Worm (Caenorhabditis elegans) whole organism, L3 larva: Measurements from ENCODE around the gene dpy-4.

Source experiments
- ceh-28 ChIP-seq: fragments of 150-350 bp; optimal IDR thresholded peaks from 2 replicates; lab custom pipeline; 2014; ENCODE audit warnings: missing biosample characterization, missing genetic modification reagents, missing genetic modification characterization
- daf-12 ChIP-seq: fragments of 150-350 bp; optimal IDR thresholded peaks from 2 replicates; lab custom pipeline; 2014; ENCODE audit warnings: missing biosample characterization, missing genetic modification reagents, missing genetic modification characterization
- elt-2 ChIP-seq: sonication (generic microtip); optimal IDR thresholded peaks from 2 replicates; lab custom pipeline; 2016; ENCODE audit warnings: missing genetic modification reagents, mild to moderate bottlenecking, missing genetic modification characterization, missing compliant biosample characterization
- lin-15B ChIP-seq: fragments of 150-350 bp; optimal IDR thresholded peaks from 2 replicates; lab custom pipeline; 2014; ENCODE audit warnings: missing biosample characterization, missing genetic modification characterization
- mdl-1 ChIP-seq: fragments of 150-350 bp; optimal IDR thresholded peaks from 2 replicates; lab custom pipeline; 2014; ENCODE audit warnings: missing biosample characterization, missing genetic modification characterization
- nhr-11 ChIP-seq: fragments of 150-350 bp; optimal IDR thresholded peaks from 2 replicates; lab custom pipeline; 2014; ENCODE audit warnings: missing biosample characterization, missing genetic modification characterization
- nhr-25 ChIP-seq: sonication (generic microtip); optimal IDR thresholded peaks from 2 replicates; lab custom pipeline; 2017; ENCODE audit warnings: missing biosample characterization, missing genetic modification characterization
- nhr-77 ChIP-seq: fragments of 150-350 bp; optimal IDR thresholded peaks from 2 replicates; lab custom pipeline; 2014; ENCODE audit warnings: missing biosample characterization, missing genetic modification characterization
- sea-2 ChIP-seq: fragments of 150-350 bp; sonication (generic microtip); optimal IDR thresholded peaks from 4 replicates; lab custom pipeline; 2014; ENCODE audit warnings: missing biosample characterization, missing genetic modification reagents, missing genetic modification characterization
- unc-39 ChIP-seq: sonication (generic microtip); optimal IDR thresholded peaks from 4 replicates; lab custom pipeline; 2017; ENCODE audit warnings: missing biosample characterization, missing genetic modification characterization
- unc-62 ChIP-seq: fragments of 150-350 bp; sonication (generic microtip); optimal IDR thresholded peaks from 4 replicates; lab custom pipeline; 2014; ENCODE audit warnings: missing biosample characterization, missing genetic modification reagents, missing genetic modification characterization
- zag-1 ChIP-seq: fragments of 150-350 bp; optimal IDR thresholded peaks from 2 replicates; lab custom pipeline; 2014; ENCODE audit warnings: missing biosample characterization, missing genetic modification characterization
- ztf-11 ChIP-seq: fragments of 150-350 bp; optimal IDR thresholded peaks from 2 replicates; lab custom pipeline; 2014; ENCODE audit warnings: missing biosample characterization, missing genetic modification characterization

DNA sequence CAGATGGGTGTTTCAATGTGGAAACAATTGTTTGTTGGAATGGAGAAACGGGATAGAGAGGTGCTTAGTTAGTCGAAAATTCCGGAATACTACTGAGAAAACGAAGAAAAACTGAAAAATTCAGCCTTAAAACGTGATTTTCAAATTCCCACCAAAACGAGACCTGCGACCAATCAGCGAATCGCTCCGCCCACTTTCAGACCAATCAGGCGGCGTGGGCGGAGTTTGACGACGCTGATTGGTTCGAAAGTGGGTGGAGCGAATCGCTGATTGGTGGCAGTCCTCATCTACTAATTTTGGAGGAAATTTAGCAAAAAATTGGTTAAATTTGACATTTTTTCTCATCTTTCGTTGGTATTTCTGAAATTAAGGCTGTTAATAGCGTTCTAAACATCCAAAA is 40.8 kb upstream of the dpy-4 start:
- TF ChIP-seq nhr-11 (tag; lab: Kevin White, UChicago) (no peak), daf-12 (tag; lab: Kevin White, UChicago) (no peak), ceh-28 (tag; lab: Kevin White, UChicago) (no peak), ztf-11 (tag; lab: Kevin White, UChicago) (no peak), nhr-25 (tag; lab: Kevin White, UChicago) (no peak), unc-62 (GFP tag; lab: Kevin White, UChicago) (no peak), elt-2 (tag; lab: Kevin White, UChicago) (no peak), unc-39 (tag; lab: Kevin White, UChicago) (no peak), sea-2 (GFP tag; lab: Kevin White, UChicago) (no peak), lin-15B (no peak), zag-1 (tag; lab: Kevin White, UChicago) (no peak), nhr-77 (tag; lab: Kevin White, UChicago) (no peak), mdl-1 (tag; lab: Kevin White, UChicago) (no peak)
